Worm (Caenorhabditis elegans) whole organism, midembryonic: ENCODE results near the gene str-27.
"Not testable (repeated sequence)": the region's sequence is repeated elsewhere in the genome, so short reads cannot be mapped to it uniquely, and the experiment has no call there.

ENCODE experiments used
- T22C8.4 ChIP-seq: fragments of 200-800 bp; sonication (Bioruptor generic); IDR thresholded peaks from 2 replicates; pipeline ENCODE4 v1.3.6; 2022; ENCODE audit warnings: missing genetic modification characterization, missing compliant biosample characterization
- cog-1 ChIP-seq: sonication (generic microtip); optimal IDR thresholded peaks from 2 replicates; lab custom pipeline; 2016; ENCODE audit warnings: missing genetic modification characterization, missing compliant biosample characterization
- flt-1 ChIP-seq: fragments of 200-800 bp; sonication (Bioruptor generic); IDR thresholded peaks from 2 replicates; pipeline ENCODE4 v1.3.6; 2022; ENCODE audit warnings: missing genetic modification characterization, missing compliant biosample characterization
- klf-2 ChIP-seq: fragments of 200-800 bp; sonication (Bioruptor generic); conservative IDR thresholded peaks from 2 replicates; pipeline ENCODE4 v1.3.6; 2022; ENCODE audit warnings: missing genetic modification reagents, missing genetic modification characterization, missing compliant biosample characterization
- med-1 ChIP-seq: sonication (generic microtip); optimal IDR thresholded peaks from 2 replicates; lab custom pipeline; 2017; ENCODE audit warnings: missing genetic modification characterization, mild to moderate bottlenecking, missing compliant biosample characterization, antibody characterized with exemption, missing genetic modification reagents; ENCODE audit not compliant: insufficient read depth
- tab-1 ChIP-seq: fragments of 200-800 bp; sonication (Bioruptor generic); IDR thresholded peaks from 2 replicates; pipeline ENCODE4 v1.3.6; 2022; ENCODE audit warnings: missing genetic modification characterization, missing compliant biosample characterization
- ztf-23 ChIP-seq: fragments of 200-800 bp; sonication (Bioruptor generic); IDR thresholded peaks from 2 replicates; pipeline ENCODE4 v1.3.6; 2022; ENCODE audit warnings: missing genetic modification reagents, missing genetic modification characterization, missing compliant biosample characterization
- ztf-29 ChIP-seq: fragments of 200-800 bp; sonication (Bioruptor generic); IDR thresholded peaks from 2 replicates; pipeline ENCODE4 v1.3.6; 2022; ENCODE audit warnings: missing genetic modification reagents, missing genetic modification characterization, missing compliant biosample characterization

- TF ChIP-seq cog-1 (tag; lab: Kevin White, UChicago); klf-2; ztf-29 (GFP tag; lab: Robert Waterston, UW); med-1 (GFP tag; lab: Kevin White, UChicago): not testable (repeated sequence)
- TF ChIP-seq tab-1 (GFP tag; lab: Robert Waterston, UW) (peak; percentile 75), ztf-23 (GFP tag; lab: Robert Waterston, UW) (0 out of 2 replicates have a peak, but pooled peaks have one; percentile 57), flt-1 (GFP tag; lab: Robert Waterston, UW) (peak; percentile 39; the same call in 1 of the 2 replicates), T22C8.4 (peak; percentile 22; the same call in 1 of the 2 replicates)
Observed at ce11 chrV:15767385-15767784, 31.8 kb upstream of the str-27 start.
